Fruit fly (Drosophila melanogaster): ENCODE results near the gene CG42729.

Gene CG42729

DNA sequence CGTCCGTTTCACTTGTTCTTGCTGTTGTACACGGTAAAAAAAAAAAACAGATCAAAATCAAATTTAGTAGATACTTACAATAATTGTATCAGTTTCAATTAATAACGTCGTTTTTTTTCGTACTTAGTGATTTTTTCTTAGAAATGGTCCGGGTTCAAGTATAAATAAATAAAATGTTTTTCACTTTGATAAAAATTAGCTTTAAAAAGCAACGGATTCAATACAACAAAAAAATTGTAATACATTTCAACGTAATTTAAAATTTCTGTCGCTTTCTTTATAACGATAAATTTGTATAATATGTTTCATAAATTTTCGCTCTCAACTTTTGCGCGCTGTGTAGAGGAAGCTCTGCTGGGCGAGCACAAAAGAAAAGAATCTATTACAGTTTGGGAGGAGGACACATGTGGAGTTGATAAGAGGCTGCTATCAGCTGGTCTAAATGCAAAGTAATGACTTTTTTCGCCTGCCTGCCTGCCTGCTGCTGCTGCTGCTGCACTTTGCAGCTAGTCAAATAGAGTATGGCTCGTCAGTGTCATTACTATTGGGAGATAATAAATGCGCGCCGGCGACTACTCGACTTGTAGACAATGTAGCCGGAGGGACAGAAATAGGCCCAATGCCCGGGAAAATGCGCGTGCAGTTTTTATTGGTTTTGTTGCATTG lies 10.7 kb upstream of the CG42729 start (continued):
- TF ChIP-seq CG10565 (GFP tag; optimal IDR thresholded peaks at IDR 0.05) (no peak), Rx (GFP tag; IDR thresholded peaks at IDR 0.05) (0 out of 2 replicates have a peak, but pooled peaks have one; percentile 10), run (tag; optimal IDR thresholded peaks at IDR 0.05) (peak; percentile 3), Mad (GFP tag; optimal IDR thresholded peaks at IDR 0.05) (peak; percentile 1), MESR4 (GFP tag; optimal IDR thresholded peaks at IDR 0.05) (no peak), H15 (GFP tag; IDR thresholded peaks at IDR 0.05) (no peak), chif (GFP tag; optimal IDR thresholded peaks at IDR 0.05) (peak; percentile 59 to 70), Pdp1 (GFP tag; optimal IDR thresholded peaks at IDR 0.05) (peak in 1 of 2 experiments; percentile 32), Abd-B (GFP tag; optimal IDR thresholded peaks at IDR 0.05) (peak; percentile 50), Six4 (GFP tag; optimal IDR thresholded peaks at IDR 0.05) (peak; percentile 0), kay (GFP tag; optimal IDR thresholded peaks at IDR 0.05) (no peak), Max (GFP tag; optimal IDR thresholded peaks at IDR 0.05) (peak; percentile 55), pb (GFP tag; optimal IDR thresholded peaks at IDR 0.05) (no peak), dati (GFP tag; IDR thresholded peaks at IDR 0.05) (no peak), CG8359 (GFP tag; optimal IDR thresholded peaks at IDR 0.05; ENCODE audit: borderline replicate concordance) (peak; percentile 41), Sox102F (GFP tag; optimal IDR thresholded peaks at IDR 0.05) (peak; percentile 83), mam (GFP tag; optimal IDR thresholded peaks at IDR 0.05) (peak; percentile 45), CG15514 (GFP tag; optimal IDR thresholded peaks at IDR 0.05) (peak; percentile 14), GATAe (GFP tag; conservative IDR thresholded peaks at IDR 0.05) (no peak), Opbp (GFP tag; IDR thresholded peaks at IDR 0.05; ENCODE audit: partially characterized antibody) (no peak), lilli (GFP tag; optimal IDR thresholded peaks at IDR 0.05) (peak; percentile 63), CG10147 (GFP tag; optimal IDR thresholded peaks at IDR 0.05) (peak; percentile 28), bcd (GFP tag; optimal IDR thresholded peaks at IDR 0.05) (peak; percentile 66), scrt (GFP tag; optimal IDR thresholded peaks at IDR 0.05) (peak; percentile 49), twi (tag; optimal IDR thresholded peaks at IDR 0.05) (peak; percentile 16), tna (GFP tag; IDR thresholded peaks at IDR 0.05; ENCODE audit: partially characterized antibody) (no peak), slou (GFP tag; optimal IDR thresholded peaks at IDR 0.05) (no peak), YL-1 (GFP tag; optimal IDR thresholded peaks at IDR 0.05) (no peak), br (optimal IDR thresholded peaks at IDR 0.05) (no peak), ap (GFP tag; IDR thresholded peaks at IDR 0.05) (no peak), E2f2 (GFP tag; IDR thresholded peaks at IDR 0.05) (no peak), p53 (GFP tag; optimal IDR thresholded peaks at IDR 0.05) (no peak), Xrp1 (GFP tag; IDR thresholded peaks at IDR 0.05) (peak; percentile 65), CG7556 (GFP tag; optimal IDR thresholded peaks at IDR 0.05) (peak; percentile 82), amos (GFP tag; IDR thresholded peaks at IDR 0.05; ENCODE audit: partially characterized antibody) (no peak), Side (GFP tag; optimal IDR thresholded peaks at IDR 0.05) (no peak), vnd (GFP tag; IDR thresholded peaks at IDR 0.05; ENCODE audit: partially characterized antibody) (no peak), Myb (GFP tag; optimal IDR thresholded peaks at IDR 0.05) (peak; percentile 12), CG12236 (GFP tag; optimal IDR thresholded peaks at IDR 0.05) (peak; percentile 25), CG6254 (GFP tag; optimal IDR thresholded peaks at IDR 0.05) (peak; percentile 60), CG4282 (GFP tag; optimal IDR thresholded peaks at IDR 0.05) (no peak), ssp (GFP tag; IDR thresholded peaks at IDR 0.05) (peak; percentile 19; the same call in 1 of the 2 replicates), sisA (GFP tag; IDR thresholded peaks at IDR 0.05) (no peak; the same call in none of the 2 replicates), Scr (GFP tag; IDR thresholded peaks at IDR 0.05; ENCODE audit: partially characterized antibody) (no peak), CG32532 (GFP tag; IDR thresholded peaks at IDR 0.05) (no peak; the same call in 1 of the 2 replicates), CG9932 (GFP tag; IDR thresholded peaks at IDR 0.05) (no peak), wdn (GFP tag; IDR thresholded peaks at IDR 0.05) (no peak), Dref (GFP tag; IDR thresholded peaks at IDR 0.05) (no peak), kah (GFP tag; optimal IDR thresholded peaks at IDR 0.05) (peak; percentile 41), CG4617 (GFP tag; optimal IDR thresholded peaks at IDR 0.05; ENCODE audit: borderline replicate concordance) (no peak)

Measured in whole organism, embryonic.